Fruit fly (Drosophila melanogaster): ENCODE measurements around the gene Cftr.

Gene Cftr

dm6 chr3R:24577355-24577754, 33.6 kb upstream of the Cftr start (continued):
- TF ChIP-seq org-1 (GFP tag; optimal IDR thresholded peaks at IDR 0.05), result no peak
- TF ChIP-seq CG10274 (GFP tag; optimal IDR thresholded peaks at IDR 0.05), result no peak
- no peak for TF ChIP-seq CG30403 (GFP tag; optimal IDR thresholded peaks at IDR 0.05)
- no peak for TF ChIP-seq gce (GFP tag; IDR thresholded peaks at IDR 0.05)
- TF ChIP-seq Scr (GFP tag; IDR thresholded peaks at IDR 0.05; ENCODE audit: partially characterized antibody), result no peak
- no peak for TF ChIP-seq CG17802 (tag; optimal IDR thresholded peaks at IDR 0.05)
- TF ChIP-seq CG6813 (GFP tag; optimal IDR thresholded peaks at IDR 0.05), result no peak
- no peak for TF ChIP-seq run (tag; optimal IDR thresholded peaks at IDR 0.05)
- no peak for TF ChIP-seq jing (GFP tag; optimal IDR thresholded peaks at IDR 0.05)
- TF ChIP-seq onecut (GFP tag; IDR thresholded peaks at IDR 0.05), result 0 out of 2 replicates have a peak, but pooled peaks have one; percentile 26
- TF ChIP-seq CG1024 (GFP tag; IDR thresholded peaks at IDR 0.05), result no peak
- no peak for TF ChIP-seq Gsc (GFP tag; IDR thresholded peaks at IDR 0.05)
- TF ChIP-seq Ssrp (tag; optimal IDR thresholded peaks at IDR 0.05), result no peak
- no peak for TF ChIP-seq CG17385 (GFP tag; optimal IDR thresholded peaks at IDR 0.05)
- TF ChIP-seq ems (GFP tag; optimal IDR thresholded peaks at IDR 0.05), result no peak
- no peak for TF ChIP-seq zfh2 (GFP tag; optimal IDR thresholded peaks at IDR 0.05)
- no peak for TF ChIP-seq HmgD (GFP tag; optimal IDR thresholded peaks at IDR 0.05)
- peak; percentile 11; the same call in 1 of the 2 replicates for TF ChIP-seq sob (GFP tag; IDR thresholded peaks at IDR 0.05)
- TF ChIP-seq ash1 (GFP tag; optimal IDR thresholded peaks at IDR 0.05), result peak; percentile 33
- no peak for TF ChIP-seq TFAM (GFP tag; optimal IDR thresholded peaks at IDR 0.05)
- TF ChIP-seq bsh (GFP tag; optimal IDR thresholded peaks at IDR 0.05), result no peak
- peak; percentile 51 for TF ChIP-seq sd (tag; optimal IDR thresholded peaks at IDR 0.05)
- TF ChIP-seq Hmx (GFP tag; optimal IDR thresholded peaks at IDR 0.05), result no peak
- TF ChIP-seq Six4 (GFP tag; optimal IDR thresholded peaks at IDR 0.05), result no peak
- TF ChIP-seq Xbp1 (GFP tag; optimal IDR thresholded peaks at IDR 0.05), result no peak
- TF ChIP-seq stc (GFP tag; IDR thresholded peaks at IDR 0.05), result no peak
- no peak for TF ChIP-seq Rfx (GFP tag; IDR thresholded peaks at IDR 0.05)
- TF ChIP-seq lov (optimal IDR thresholded peaks at IDR 0.05), result no peak
- TF ChIP-seq lov (GFP tag; IDR thresholded peaks at IDR 0.05), result no peak
- TF ChIP-seq Dp (GFP tag; optimal IDR thresholded peaks at IDR 0.05), result no peak
- no peak; the same call in 2 of the 3 replicates for TF ChIP-seq z (GFP tag; IDR thresholded peaks at IDR 0.05)
- TF ChIP-seq Camta (GFP tag; optimal IDR thresholded peaks at IDR 0.05), result no peak
- no peak for TF ChIP-seq h (optimal IDR thresholded peaks at IDR 0.05)
- peak; percentile 96 for TF ChIP-seq CG13894 (tag; optimal IDR thresholded peaks at IDR 0.05)
- no peak for TF ChIP-seq Stat92E (GFP tag; optimal IDR thresholded peaks at IDR 0.05)
- no peak for TF ChIP-seq CG9797 (GFP tag; optimal IDR thresholded peaks at IDR 0.05)
- TF ChIP-seq ato (GFP tag; IDR thresholded peaks at IDR 0.05; ENCODE audit: partially characterized antibody), result no peak
- peak; percentile 24; the same call in 1 of the 2 replicates for TF ChIP-seq amos (GFP tag; IDR thresholded peaks at IDR 0.05; ENCODE audit: partially characterized antibody)
- no peak for TF ChIP-seq CG3847 (GFP tag; IDR thresholded peaks at IDR 0.05)
- TF ChIP-seq Chrac-16 (GFP tag; optimal IDR thresholded peaks at IDR 0.05), result no peak
- TF ChIP-seq CoRest (tag; optimal IDR thresholded peaks at IDR 0.05), result no peak
- no peak for TF ChIP-seq CG16815 (GFP tag; optimal IDR thresholded peaks at IDR 0.05)
- TF ChIP-seq CG17359 (tag; optimal IDR thresholded peaks at IDR 0.05), result peak; percentile 0
- TF ChIP-seq CG12744 (GFP tag; optimal IDR thresholded peaks at IDR 0.05), result no peak
- TF ChIP-seq CG12391 (tag; optimal IDR thresholded peaks at IDR 0.05), result no peak
- no peak for TF ChIP-seq CG10366 (GFP tag; IDR thresholded peaks at IDR 0.05)
- no peak for TF ChIP-seq Fer2 (tag; optimal IDR thresholded peaks at IDR 0.05)
- TF ChIP-seq CG9817 (tag; optimal IDR thresholded peaks at IDR 0.05), result no peak
- TF ChIP-seq esg (GFP tag; conservative IDR thresholded peaks at IDR 0.05), result no peak
- no peak for TF ChIP-seq toy (GFP tag; IDR thresholded peaks at IDR 0.05)
- peak; percentile 16 for TF ChIP-seq CG10543 (GFP tag; optimal IDR thresholded peaks at IDR 0.05)
- TF ChIP-seq CTCF (GFP tag; optimal IDR thresholded peaks at IDR 0.05), result no peak
- TF ChIP-seq CG2120 (GFP tag; optimal IDR thresholded peaks at IDR 0.05), result no peak
